Worm (Caenorhabditis elegans) whole organism, midembryonic: ENCODE data around the gene cyn-1.

Source experiments
- T22C8.4 ChIP-seq: fragments of 200-800 bp; sonication (Bioruptor generic); IDR thresholded peaks from 2 replicates; pipeline ENCODE4 v1.3.6; 2022; ENCODE audit warnings: missing genetic modification characterization, missing compliant biosample characterization
- cog-1 ChIP-seq: sonication (generic microtip); optimal IDR thresholded peaks from 2 replicates; lab custom pipeline; 2016; ENCODE audit warnings: missing genetic modification characterization, missing compliant biosample characterization
- flt-1 ChIP-seq: fragments of 200-800 bp; sonication (Bioruptor generic); IDR thresholded peaks from 2 replicates; pipeline ENCODE4 v1.3.6; 2022; ENCODE audit warnings: missing genetic modification characterization, missing compliant biosample characterization
- klf-2 ChIP-seq: fragments of 200-800 bp; sonication (Bioruptor generic); conservative IDR thresholded peaks from 2 replicates; pipeline ENCODE4 v1.3.6; 2022; ENCODE audit warnings: missing genetic modification reagents, missing genetic modification characterization, missing compliant biosample characterization
- med-1 ChIP-seq: sonication (generic microtip); optimal IDR thresholded peaks from 2 replicates; lab custom pipeline; 2017; ENCODE audit warnings: missing genetic modification characterization, mild to moderate bottlenecking, missing compliant biosample characterization, antibody characterized with exemption, missing genetic modification reagents; ENCODE audit not compliant: insufficient read depth
- ref-1 ChIP-seq: fragments of 200-800 bp; sonication (Bioruptor generic); conservative IDR thresholded peaks from 2 replicates; pipeline ENCODE4 v1.3.6; 2022; ENCODE audit warnings: missing genetic modification reagents, missing genetic modification characterization, missing compliant biosample characterization
- tab-1 ChIP-seq: fragments of 200-800 bp; sonication (Bioruptor generic); IDR thresholded peaks from 2 replicates; pipeline ENCODE4 v1.3.6; 2022; ENCODE audit warnings: missing genetic modification characterization, missing compliant biosample characterization
- ztf-29 ChIP-seq: fragments of 200-800 bp; sonication (Bioruptor generic); IDR thresholded peaks from 2 replicates; pipeline ENCODE4 v1.3.6; 2022; ENCODE audit warnings: missing genetic modification reagents, missing genetic modification characterization, missing compliant biosample characterization

ce11 chrV:14334901-14335300 lies 21.0 kb upstream of the cyn-1 start, which contains the start of gene srm-5:
- no peak for TF ChIP-seq ztf-29 (GFP tag; lab: Robert Waterston, UW)
- TF ChIP-seq ref-1 (GFP tag; lab: Robert Waterston, UW) = no peak
- TF ChIP-seq cog-1 (tag; lab: Kevin White, UChicago) = no peak
- no peak for TF ChIP-seq flt-1
- no peak for TF ChIP-seq med-1
- TF ChIP-seq T22C8.4 (GFP tag; lab: Robert Waterston, UW) = no peak
- TF ChIP-seq tab-1 (GFP tag; lab: Robert Waterston, UW) = no peak
- no peak for TF ChIP-seq klf-2 (GFP tag; lab: Robert Waterston, UW)
